Worm (Caenorhabditis elegans) whole organism, L3 larva: Measurements from ENCODE around the gene C48D1.1.

Source experiments
- R02D3.7 ChIP-seq: fragments of 150-350 bp; optimal IDR thresholded peaks from 2 replicates; lab custom pipeline; 2014; ENCODE audit warnings: missing biosample characterization, missing genetic modification characterization
- ZK546.5 ChIP-seq: sonication (generic microtip); optimal IDR thresholded peaks from 2 replicates; lab custom pipeline; 2017; ENCODE audit warnings: missing biosample characterization, missing genetic modification characterization
- aly-2 ChIP-seq: fragments of 150-350 bp; optimal IDR thresholded peaks from 2 replicates; lab custom pipeline; 2014; ENCODE audit warnings: missing biosample characterization, missing genetic modification characterization
- ama-1 ChIP-seq: fragments of 150-350 bp; optimal IDR thresholded peaks from 2 replicates; lab custom pipeline; 2018
- ceh-16 ChIP-seq: sonication (generic microtip); optimal IDR thresholded peaks from 2 replicates; lab custom pipeline; 2017; ENCODE audit warnings: missing biosample characterization, missing genetic modification characterization
- ceh-82 ChIP-seq: fragments of 150-350 bp; optimal IDR thresholded peaks from 2 replicates; lab custom pipeline; 2014; ENCODE audit warnings: missing biosample characterization, missing genetic modification characterization
- ceh-9 ChIP-seq: sonication (generic microtip); optimal IDR thresholded peaks from 2 replicates; lab custom pipeline; 2018; ENCODE audit warnings: missing biosample characterization, missing genetic modification characterization
- daf-12 ChIP-seq: fragments of 150-350 bp; optimal IDR thresholded peaks from 2 replicates; lab custom pipeline; 2014; ENCODE audit warnings: missing biosample characterization, missing genetic modification reagents, missing genetic modification characterization
- egl-27 ChIP-seq: sonication (generic microtip); optimal IDR thresholded peaks from 4 replicates; lab custom pipeline; 2017; ENCODE audit warnings: missing biosample characterization, missing genetic modification reagents, missing genetic modification characterization
- eor-1 ChIP-seq, 2 experiments: fragments of 150-350 bp; optimal IDR thresholded peaks; 2 replicates each; lab custom pipeline; 2014 to 2018; ENCODE audit warnings: missing biosample characterization in 2 of 2, missing genetic modification characterization in 2 of 2
- fkh-2 ChIP-seq: fragments of 150-350 bp; optimal IDR thresholded peaks from 2 replicates; lab custom pipeline; 2014; ENCODE audit warnings: missing biosample characterization, missing genetic modification reagents, missing genetic modification characterization
- hmg-11 ChIP-seq: sonication (generic microtip); optimal IDR thresholded peaks from 2 replicates; lab custom pipeline; 2016; ENCODE audit warnings: missing genetic modification characterization, missing compliant biosample characterization
- jun-1 ChIP-seq: fragments of 150-350 bp; optimal IDR thresholded peaks from 2 replicates; lab custom pipeline; 2014; ENCODE audit warnings: missing biosample characterization, missing genetic modification reagents, missing genetic modification characterization
- mml-1 ChIP-seq: fragments of 150-350 bp; sonication (generic microtip); optimal IDR thresholded peaks from 3 replicates; lab custom pipeline; 2014; ENCODE audit warnings: missing biosample characterization, missing genetic modification characterization
- nhr-11 ChIP-seq: fragments of 150-350 bp; optimal IDR thresholded peaks from 2 replicates; lab custom pipeline; 2014; ENCODE audit warnings: missing biosample characterization, missing genetic modification characterization
- nhr-12 ChIP-seq: fragments of 150-350 bp; optimal IDR thresholded peaks from 2 replicates; lab custom pipeline; 2014; ENCODE audit warnings: missing biosample characterization, missing genetic modification characterization
- nhr-23 ChIP-seq: fragments of 150-350 bp; optimal IDR thresholded peaks from 2 replicates; lab custom pipeline; 2014; ENCODE audit warnings: missing biosample characterization, missing genetic modification reagents, missing genetic modification characterization
- nhr-237 ChIP-seq: fragments of 150-350 bp; optimal IDR thresholded peaks from 2 replicates; lab custom pipeline; 2014; ENCODE audit warnings: missing biosample characterization, missing genetic modification characterization
- nhr-25 ChIP-seq: sonication (generic microtip); optimal IDR thresholded peaks from 2 replicates; lab custom pipeline; 2017; ENCODE audit warnings: missing biosample characterization, missing genetic modification characterization
- nhr-28 ChIP-seq: fragments of 150-350 bp; optimal IDR thresholded peaks from 2 replicates; lab custom pipeline; 2014; ENCODE audit warnings: missing biosample characterization, missing genetic modification characterization
- nhr-77 ChIP-seq: fragments of 150-350 bp; optimal IDR thresholded peaks from 2 replicates; lab custom pipeline; 2014; ENCODE audit warnings: missing biosample characterization, missing genetic modification characterization
- pqm-1 ChIP-seq: fragments of 150-350 bp; optimal IDR thresholded peaks from 2 replicates; lab custom pipeline; 2017; ENCODE audit warnings: missing biosample characterization, missing genetic modification characterization, inconsistent platforms
- skn-1 ChIP-seq: fragments of 150-350 bp; optimal IDR thresholded peaks from 2 replicates; lab custom pipeline; 2014; ENCODE audit warnings: missing biosample characterization, missing genetic modification characterization
- snpc-4 ChIP-seq: fragments of 150-350 bp; optimal IDR thresholded peaks from 2 replicates; lab custom pipeline; 2014; ENCODE audit warnings: missing biosample characterization, missing genetic modification characterization
- tbx-2 ChIP-seq: sonication (generic microtip); optimal IDR thresholded peaks from 2 replicates; lab custom pipeline; 2016; ENCODE audit warnings: mild to moderate bottlenecking, missing genetic modification characterization, missing compliant biosample characterization
- zag-1 ChIP-seq: fragments of 150-350 bp; optimal IDR thresholded peaks from 2 replicates; lab custom pipeline; 2014; ENCODE audit warnings: missing biosample characterization, missing genetic modification characterization
- ztf-4 ChIP-seq: fragments of 150-350 bp; optimal IDR thresholded peaks from 2 replicates; lab custom pipeline; 2014; ENCODE audit warnings: missing biosample characterization, missing genetic modification characterization

C48D1.1 gene

ce11 chrIV:13173359-13173758 is 23.8 kb downstream of the C48D1.1 start:
- TF ChIP-seq tbx-2 (no peak), mml-1 (tag; lab: Kevin White, UChicago) (no peak), nhr-11 (tag; lab: Kevin White, UChicago) (no peak), ztf-4 (tag; lab: Kevin White, UChicago) (no peak), ceh-9 (tag; lab: Kevin White, UChicago) (no peak), eor-1 (tag; optimal IDR thresholded peaks at IDR 0.05; lab: Kevin White, UChicago) (no peak), R02D3.7 (tag; lab: Kevin White, UChicago) (no peak), egl-27 (tag; lab: Kevin White, UChicago) (no peak), nhr-12 (tag; lab: Kevin White, UChicago) (no peak), nhr-23 (tag; lab: Kevin White, UChicago) (no peak), aly-2 (no peak)
- TF ChIP-seq, all 47 proteins: peak for 0

- no peak for TF ChIP-seq snpc-4 (tag; lab: Kevin White, UChicago)
- no peak for TF ChIP-seq ama-1 (lab: Kevin White, UChicago)
- no peak for TF ChIP-seq nhr-25 (tag; lab: Kevin White, UChicago)
- no peak for TF ChIP-seq nhr-28
- no peak for TF ChIP-seq fkh-2 (tag; lab: Kevin White, UChicago)
- no peak for TF ChIP-seq aly-2
- no peak for TF ChIP-seq egl-27 (tag; lab: Kevin White, UChicago)
- TF ChIP-seq ceh-16, result no peak
- no peak for TF ChIP-seq pqm-1 (tag; lab: Kevin White, UChicago)
- TF ChIP-seq jun-1 (tag; lab: Kevin White, UChicago), result no peak
These were observed 26.9 kb downstream of the C48D1.1 start, which contains the start of gene nas-14 for ce11 chrIV:13170241-13170640. nas-14 (plus strand) TSS chrIV:13170541.

- TF ChIP-seq nhr-237, result no peak
- no peak for TF ChIP-seq skn-1 (tag; lab: Kevin White, UChicago)
These were observed 29.6 kb downstream of the C48D1.1 start for ce11 chrIV:13167534-13167933.

DNA sequence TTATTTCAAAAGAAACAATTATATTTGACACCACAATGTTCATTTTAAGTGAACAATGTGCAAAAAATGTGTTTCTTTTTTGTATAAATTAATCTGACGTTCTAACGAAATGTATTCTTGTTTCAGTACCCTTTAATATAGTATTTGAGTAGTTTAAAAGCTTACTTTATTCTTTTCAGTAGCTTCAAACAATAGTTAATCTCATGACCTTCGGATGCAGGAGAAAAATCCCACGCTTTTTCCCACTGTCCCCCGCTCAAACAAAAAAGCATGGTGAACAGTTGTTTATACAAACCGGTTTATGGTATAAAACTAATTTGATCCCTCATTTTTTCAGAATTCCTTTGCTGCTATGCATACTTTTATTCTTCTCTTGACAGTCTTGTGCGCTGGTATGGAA is 32.0 kb downstream of the C48D1.1 start, which contains the start of gene scl-14:
Gene scl-14 (plus strand): TSS at position 301 of the 400 bp plus-strand sequence.
- TF ChIP-seq snpc-4 (tag; lab: Kevin White, UChicago) (no peak), skn-1 (tag; lab: Kevin White, UChicago) (no peak), eor-1 (tag; optimal IDR thresholded peaks at IDR 0.05; lab: Kevin White, UChicago) (no peak), ceh-82 (tag; lab: Kevin White, UChicago) (no peak), ztf-4 (tag; lab: Kevin White, UChicago) (no peak), nhr-77 (no peak), zag-1 (no peak), nhr-28 (no peak)

DNA sequence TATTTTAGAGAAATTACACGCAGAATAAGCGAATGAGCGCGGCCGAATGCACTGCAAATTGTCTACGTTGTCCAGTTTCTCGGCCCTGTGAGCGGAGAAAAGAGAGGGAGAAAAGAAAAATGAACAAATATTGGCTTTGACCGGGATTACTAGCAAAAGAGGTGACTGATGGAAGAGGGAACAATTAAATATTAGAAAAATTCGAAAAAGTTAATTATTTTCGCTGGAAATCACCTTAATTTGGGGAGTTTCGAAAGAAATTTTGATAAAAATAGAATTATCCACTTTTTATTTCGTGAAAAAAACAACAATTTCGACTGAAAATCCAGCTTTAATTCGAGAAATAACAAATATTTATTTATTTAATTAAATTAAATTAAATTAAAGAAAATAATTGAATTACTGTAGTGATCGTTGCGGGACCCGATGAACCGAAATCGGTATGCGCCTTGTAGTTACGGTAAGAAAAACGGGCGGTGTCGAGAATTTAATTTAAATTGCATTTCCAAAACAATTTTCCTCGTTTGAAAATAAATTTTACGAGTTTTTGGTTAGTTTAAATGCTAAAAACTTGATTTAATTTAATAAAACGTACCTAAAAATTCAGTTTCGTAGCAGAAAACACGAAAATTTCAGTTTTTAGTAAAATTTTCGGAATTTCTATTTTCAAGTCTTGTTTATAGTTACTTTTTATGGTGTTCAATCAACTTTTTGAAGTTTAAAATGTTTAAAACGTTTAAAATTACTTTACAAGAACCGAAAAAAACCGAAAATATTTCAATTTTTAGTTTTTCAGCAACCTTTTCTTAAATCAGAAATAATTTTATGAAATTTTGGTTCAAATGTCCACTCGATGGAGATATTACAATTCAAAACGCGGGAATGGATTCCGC is 42.5 kb downstream of the C48D1.1 start, which contains the start of the genes crld-1 and msh-5:
Gene crld-1 (minus strand): TSS at position 51 of the 893 bp plus-strand sequence.
Gene msh-5 (plus strand): TSS at position 843 of the 893 bp plus-strand sequence.
- peak; percentile 25 for TF ChIP-seq hmg-11 (tag; lab: Kevin White, UChicago)
- no peak for TF ChIP-seq eor-1 (tag; optimal IDR thresholded peaks at IDR 0.05; lab: Kevin White, UChicago)

- TF ChIP-seq daf-12 (no peak), skn-1 (tag; lab: Kevin White, UChicago) (no peak), ZK546.5 (tag; lab: Kevin White, UChicago) (no peak)
These were observed 47.9 kb downstream of the C48D1.1 start, which contains the start of gene nlp-79 for ce11 chrIV:13149276-13149675. nlp-79 (plus strand) TSS chrIV:13149576.
